Worm (Caenorhabditis elegans) whole organism, late embryonic: ENCODE measurements around the gene C46F2.1.

ENCODE experiments used
- ama-1 ChIP-seq: fragments of 150-350 bp; optimal IDR thresholded peaks from 2 replicates; lab custom pipeline; 2014
- ceh-34 ChIP-seq: sonication (generic microtip); optimal IDR thresholded peaks from 2 replicates; lab custom pipeline; 2016; ENCODE audit warnings: mild to moderate bottlenecking, missing genetic modification characterization, missing compliant biosample characterization
- ets-4 ChIP-seq: sonication (generic microtip); optimal IDR thresholded peaks from 2 replicates; lab custom pipeline; 2016; ENCODE audit warnings: missing genetic modification characterization, missing compliant biosample characterization
- hlh-30 ChIP-seq: sonication (generic microtip); optimal IDR thresholded peaks from 2 replicates; lab custom pipeline; 2017; ENCODE audit warnings: antibody characterized with exemption, missing genetic modification characterization, missing compliant biosample characterization; ENCODE audit not compliant: insufficient read depth
- hlh-6 ChIP-seq: sonication (generic microtip); optimal IDR thresholded peaks from 2 replicates; lab custom pipeline; 2016; ENCODE audit warnings: missing genotype, missing genetic modification characterization, missing compliant biosample characterization
- madf-2 ChIP-seq: sonication (generic microtip); optimal IDR thresholded peaks from 2 replicates; lab custom pipeline; 2017; ENCODE audit warnings: missing genetic modification characterization, missing compliant biosample characterization
- nfya-1 ChIP-seq: sonication (generic microtip); optimal IDR thresholded peaks from 2 replicates; lab custom pipeline; 2017; ENCODE audit warnings: missing genetic modification characterization, mild to moderate bottlenecking, missing compliant biosample characterization, antibody characterized with exemption, moderate library complexity
- npax-4 ChIP-seq: sonication (generic microtip); optimal IDR thresholded peaks from 2 replicates; lab custom pipeline; 2016; ENCODE audit warnings: missing genetic modification characterization, missing compliant biosample characterization
- pag-3 ChIP-seq: sonication (generic microtip); optimal IDR thresholded peaks from 2 replicates; lab custom pipeline; 2016; ENCODE audit warnings: missing compliant biosample characterization, missing genetic modification characterization, borderline replicate concordance
- pqm-1 ChIP-seq: sonication (generic microtip); optimal IDR thresholded peaks from 2 replicates; lab custom pipeline; 2016; ENCODE audit warnings: missing genetic modification characterization, missing compliant biosample characterization
- sox-2 ChIP-seq: fragments of 200-800 bp; sonication (Bioruptor generic); IDR thresholded peaks from 2 replicates; pipeline ENCODE4 v1.3.6; 2022; ENCODE audit warnings: missing genetic modification reagents, missing genetic modification characterization, missing compliant biosample characterization
- ttx-3 ChIP-seq: sonication (generic microtip); optimal IDR thresholded peaks from 2 replicates; lab custom pipeline; 2016; ENCODE audit warnings: missing genetic modification reagents, missing genetic modification characterization, missing compliant biosample characterization
- unc-55 ChIP-seq: sonication (generic microtip); optimal IDR thresholded peaks from 2 replicates; lab custom pipeline; 2017; ENCODE audit warnings: missing biosample characterization, missing genetic modification reagents, missing genetic modification characterization

DNA sequence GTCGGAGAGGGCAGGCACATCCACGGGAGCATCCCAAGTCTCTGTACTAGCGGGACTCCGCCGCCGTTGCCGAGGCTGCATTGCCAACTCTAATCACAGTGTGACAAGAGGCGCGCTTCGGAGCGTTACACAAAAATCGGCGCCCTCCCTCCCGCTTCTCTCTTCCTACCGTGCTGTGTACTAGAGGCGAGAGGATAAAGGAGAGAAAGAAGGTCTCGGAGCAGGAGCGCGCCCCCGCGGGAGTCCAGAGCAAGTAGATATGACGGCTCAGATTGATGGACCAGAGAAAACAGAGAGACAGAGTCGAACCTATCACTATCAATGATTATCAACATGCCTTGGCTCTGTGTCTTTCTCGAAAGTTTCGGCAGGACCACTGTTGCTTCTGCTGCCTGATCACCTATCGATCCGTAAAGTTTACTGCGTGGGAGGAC, 24.8 kb upstream of the C46F2.1 start:
- TF ChIP-seq hlh-6 (tag; lab: Kevin White, UChicago) (no peak), hlh-30 (tag; lab: Kevin White, UChicago) (no peak), ttx-3 (tag; lab: Kevin White, UChicago) (no peak), ama-1 (lab: Kevin White, UChicago) (no peak), pag-3 (tag; lab: Kevin White, UChicago) (no peak), ets-4 (no peak), unc-55 (GFP tag; lab: Kevin White, UChicago) (no peak), npax-4 (tag; lab: Kevin White, UChicago) (no peak), madf-2 (tag; lab: Kevin White, UChicago) (no peak), sox-2 (no peak), pqm-1 (no peak), ceh-34 (tag; lab: Kevin White, UChicago) (peak; percentile 53), nfya-1 (tag; lab: Kevin White, UChicago) (peak; percentile 33)
